Worm (Caenorhabditis elegans) whole organism, L4 larva: ENCODE measurements around the gene nas-25.

ENCODE experiments used
- nhr-111 ChIP-seq: fragments of 200-800 bp; sonication (Bioruptor generic); optimal IDR thresholded peaks from 2 replicates; lab custom pipeline; 2018; ENCODE audit warnings: mild to moderate bottlenecking, missing genetic modification characterization, missing compliant biosample characterization
- tra-1 ChIP-seq: fragments of 200-800 bp; sonication (Bioruptor generic); IDR thresholded peaks from 2 replicates; pipeline ENCODE4 v1.3.6; 2022; ENCODE audit warnings: missing genetic modification reagents, missing genetic modification characterization, missing compliant biosample characterization

DNA sequence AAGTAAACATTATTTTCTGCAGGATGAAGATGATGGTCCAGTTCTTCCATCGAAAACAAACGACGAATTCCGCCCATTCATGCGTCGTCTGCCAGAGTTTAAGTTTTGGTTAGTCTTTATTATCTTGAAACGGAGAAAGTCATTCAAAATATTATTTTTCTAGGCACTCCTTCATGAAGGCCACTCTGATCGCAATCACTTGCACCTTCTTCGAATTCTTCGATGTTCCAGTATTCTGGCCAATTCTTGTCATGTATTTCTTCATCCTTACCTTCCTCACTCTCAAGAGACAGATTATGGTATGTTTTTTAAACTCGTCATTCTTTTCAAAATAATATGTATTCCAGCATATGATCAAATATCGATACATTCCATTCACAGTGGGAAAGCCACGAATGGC is 14.0 kb upstream of the nas-25 start:
- TF ChIP-seq tra-1 (GFP tag; lab: Robert Waterston, UW) (no peak), nhr-111 (GFP tag; lab: Kevin White, UChicago) (no peak)
